Worm (Caenorhabditis elegans) whole organism, L4 larva: ENCODE measurements around the gene vit-4.

Experiments used
- Y75B8A.6 ChIP-seq: fragments of 200-800 bp; sonication (Bioruptor generic); IDR thresholded peaks from 2 replicates; pipeline ENCODE4 v1.3.6; 2022; ENCODE audit warnings: missing genetic modification reagents, missing genetic modification characterization, missing compliant biosample characterization
- aha-1 ChIP-seq: fragments of 150-350 bp; peaks from one replicate; lab custom pipeline; 2014; ENCODE audit warnings: missing biosample characterization, missing genetic modification characterization
- ceh-28 ChIP-seq: fragments of 150-350 bp; optimal IDR thresholded peaks from 2 replicates; lab custom pipeline; 2014; ENCODE audit warnings: missing biosample characterization, missing genetic modification reagents, missing genetic modification characterization
- ceh-62 ChIP-seq: sonication (generic microtip); optimal IDR thresholded peaks from 2 replicates; lab custom pipeline; 2017; ENCODE audit warnings: missing biosample characterization, missing genetic modification characterization
- daf-16 ChIP-seq, 3 experiments: sonication (generic microtip); optimal IDR thresholded peaks; 2 replicates each; lab custom pipeline; 2016 to 2017; ENCODE audit warnings: missing genetic modification characterization in 3 of 3, missing genetic modification reagents in 3 of 3, mild to moderate bottlenecking in 2 of 3, missing compliant biosample characterization in 2 of 3, missing biosample characterization in 1 of 3, moderate library complexity in 1 of 3
- daf-19 ChIP-seq: fragments of 200-800 bp; sonication (Bioruptor generic); conservative IDR thresholded peaks from 2 replicates; pipeline ENCODE4 v1.3.6; 2022; ENCODE audit warnings: missing genetic modification characterization, missing compliant biosample characterization
- daf-8 ChIP-seq: fragments of 200-800 bp; sonication (Bioruptor generic); IDR thresholded peaks from 2 replicates; pipeline ENCODE4 v1.3.6; 2022; ENCODE audit warnings: missing genetic modification characterization, missing compliant biosample characterization
- dmd-6 ChIP-seq: fragments of 200-800 bp; sonication (Bioruptor generic); IDR thresholded peaks from 2 replicates; pipeline ENCODE4 v1.3.6; 2022; ENCODE audit warnings: missing genetic modification reagents, missing genetic modification characterization, missing compliant biosample characterization
- dpl-1 ChIP-seq: fragments of 150-350 bp; optimal IDR thresholded peaks from 2 replicates; lab custom pipeline; 2014; ENCODE audit warnings: missing biosample characterization, missing genetic modification reagents, missing genetic modification characterization
- duxl-1 ChIP-seq: sonication (generic microtip); optimal IDR thresholded peaks from 2 replicates; lab custom pipeline; 2016; ENCODE audit warnings: mild to moderate bottlenecking, missing genetic modification characterization, moderate library complexity, missing compliant biosample characterization; ENCODE audit not compliant: poor library complexity
- dve-1 ChIP-seq: sonication (generic microtip); optimal IDR thresholded peaks from 2 replicates; lab custom pipeline; 2017; ENCODE audit warnings: antibody characterized with exemption, mild to moderate bottlenecking, missing genetic modification characterization, missing compliant biosample characterization; ENCODE audit not compliant: insufficient read depth
- fkh-10 ChIP-seq: fragments of 150-350 bp; optimal IDR thresholded peaks from 2 replicates; lab custom pipeline; 2014; ENCODE audit warnings: missing biosample characterization, missing genetic modification reagents, missing genetic modification characterization
- hlh-11 ChIP-seq: fragments of 200-800 bp; sonication (Bioruptor generic); optimal IDR thresholded peaks from 2 replicates; lab custom pipeline; 2018; ENCODE audit warnings: mild to moderate bottlenecking, missing genetic modification characterization, missing compliant biosample characterization
- hlh-30 ChIP-seq: sonication (generic microtip); optimal IDR thresholded peaks from 2 replicates; lab custom pipeline; 2017; ENCODE audit warnings: antibody characterized with exemption, mild to moderate bottlenecking, missing genetic modification characterization, missing compliant biosample characterization; ENCODE audit not compliant: insufficient read depth
- lin-13 ChIP-seq: fragments of 150-350 bp; optimal IDR thresholded peaks from 2 replicates; lab custom pipeline; 2014; ENCODE audit warnings: missing biosample characterization, missing genetic modification reagents, missing genetic modification characterization
- lin-39 ChIP-seq: fragments of 150-350 bp; optimal IDR thresholded peaks from 2 replicates; lab custom pipeline; 2014; ENCODE audit warnings: missing biosample characterization, missing genetic modification reagents, missing genetic modification characterization
- madf-5 ChIP-seq, 2 experiments: fragments of 200-800 bp; sonication (Bioruptor generic); IDR thresholded peaks; 2 replicates each; pipeline ENCODE4 v1.3.6; 2022; ENCODE audit warnings: missing compliant biosample characterization in 2 of 2, missing genetic modification characterization in 2 of 2
- mep-1 ChIP-seq: fragments of 150-350 bp; sonication (generic microtip); optimal IDR thresholded peaks from 3 replicates; lab custom pipeline; 2014; ENCODE audit warnings: missing biosample characterization, missing genetic modification characterization
- mes-2 ChIP-seq: sonication (generic microtip); optimal IDR thresholded peaks from 2 replicates; lab custom pipeline; 2016; ENCODE audit warnings: missing genotype, mild to moderate bottlenecking, missing genetic modification characterization, missing compliant biosample characterization; ENCODE audit not compliant: poor library complexity, severe bottlenecking
- nhr-237 ChIP-seq: sonication (generic microtip); optimal IDR thresholded peaks from 2 replicates; lab custom pipeline; 2017; ENCODE audit warnings: missing biosample characterization, missing genetic modification characterization
- nhr-28 ChIP-seq: fragments of 150-350 bp; optimal IDR thresholded peaks from 2 replicates; lab custom pipeline; 2014; ENCODE audit warnings: missing biosample characterization, missing genetic modification characterization
- nhr-48 ChIP-seq: sonication (generic microtip); optimal IDR thresholded peaks from 2 replicates; lab custom pipeline; 2016; ENCODE audit warnings: mild to moderate bottlenecking, missing genetic modification characterization, missing compliant biosample characterization
- nhr-6 ChIP-seq: fragments of 150-350 bp; optimal IDR thresholded peaks from 2 replicates; lab custom pipeline; 2014; ENCODE audit warnings: missing biosample characterization, missing genetic modification characterization
- nhr-77 ChIP-seq: fragments of 150-350 bp; optimal IDR thresholded peaks from 2 replicates; lab custom pipeline; 2014; ENCODE audit warnings: missing biosample characterization, missing genetic modification characterization
- pha-4 ChIP-seq, 2 experiments: fragments of 150-350 bp in 1 of 2; fragments of 200-800 bp in 1 of 2; sonication (Bioruptor generic) in 1 of 2; IDR thresholded peaks in 1 of 2; optimal IDR thresholded peaks in 1 of 2; 2 replicates each; pipeline versions ENCODE4 v1.3.6 to Lab custom; 2014 to 2022; ENCODE audit warnings: missing genetic modification characterization in 2 of 2, missing genetic modification reagents in 2 of 2, missing biosample characterization in 1 of 2, missing compliant biosample characterization in 1 of 2
- php-3 ChIP-seq: fragments of 200-800 bp; sonication (Bioruptor generic); IDR thresholded peaks from 2 replicates; pipeline ENCODE4 v1.3.6; 2022; ENCODE audit warnings: missing genetic modification reagents, missing genetic modification characterization, missing compliant biosample characterization
- pqm-1 ChIP-seq: sonication (generic microtip); optimal IDR thresholded peaks from 2 replicates; lab custom pipeline; 2017; ENCODE audit warnings: missing biosample characterization, missing genetic modification characterization
- set-16 ChIP-seq: fragments of 200-800 bp; sonication (Bioruptor generic); IDR thresholded peaks from 2 replicates; pipeline ENCODE4 v1.3.6; 2022; ENCODE audit warnings: missing genetic modification reagents, missing genetic modification characterization, missing compliant biosample characterization
- tra-1 ChIP-seq: fragments of 200-800 bp; sonication (Bioruptor generic); IDR thresholded peaks from 2 replicates; pipeline ENCODE4 v1.3.6; 2022; ENCODE audit warnings: missing genetic modification reagents, missing genetic modification characterization, missing compliant biosample characterization
- vab-7 ChIP-seq: fragments of 200-800 bp; sonication (Bioruptor generic); IDR thresholded peaks from 2 replicates; pipeline ENCODE4 v1.3.6; 2022; ENCODE audit warnings: missing genetic modification reagents, missing genetic modification characterization, missing compliant biosample characterization
- zfp-2 ChIP-seq: sonication (generic microtip); optimal IDR thresholded peaks from 2 replicates; lab custom pipeline; 2016; ENCODE audit warnings: mild to moderate bottlenecking, missing genetic modification characterization, missing compliant biosample characterization
- zfp-3 ChIP-seq: fragments of 200-800 bp; sonication (Bioruptor generic); conservative IDR thresholded peaks from 2 replicates; pipeline ENCODE4 v1.3.6; 2022; ENCODE audit warnings: missing genetic modification reagents, missing genetic modification characterization, missing compliant biosample characterization

The vit-4 gene

DNA sequence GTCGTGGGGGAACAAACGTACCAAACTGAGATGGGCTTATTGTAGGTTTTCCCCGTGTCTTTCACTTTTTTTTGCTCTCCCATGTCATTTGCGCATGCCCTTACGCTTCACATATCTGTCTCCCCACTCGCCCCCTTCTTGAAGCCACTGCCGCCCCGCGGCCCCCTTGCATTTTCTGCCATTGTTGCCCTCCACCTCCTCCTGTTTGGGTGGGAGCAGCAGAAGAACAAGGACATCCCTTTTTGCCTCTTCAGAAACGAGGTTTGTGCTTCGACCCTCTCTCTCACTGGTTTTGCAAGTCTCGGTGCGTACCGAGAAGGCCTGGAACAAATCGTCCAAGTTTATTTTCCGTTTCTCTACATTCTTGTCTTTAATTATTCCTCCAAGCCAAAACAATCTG is 9.6 kb downstream of the vit-4 start:
- TF ChIP-seq lin-39 (tag; lab: Kevin White, UChicago) (no peak), mep-1 (tag; lab: Kevin White, UChicago) (no peak), set-16 (GFP tag; lab: Robert Waterston, UW) (peak; percentile 64), aha-1 (tag; lab: Kevin White, UChicago) (no peak), nhr-237 (no peak)

DNA sequence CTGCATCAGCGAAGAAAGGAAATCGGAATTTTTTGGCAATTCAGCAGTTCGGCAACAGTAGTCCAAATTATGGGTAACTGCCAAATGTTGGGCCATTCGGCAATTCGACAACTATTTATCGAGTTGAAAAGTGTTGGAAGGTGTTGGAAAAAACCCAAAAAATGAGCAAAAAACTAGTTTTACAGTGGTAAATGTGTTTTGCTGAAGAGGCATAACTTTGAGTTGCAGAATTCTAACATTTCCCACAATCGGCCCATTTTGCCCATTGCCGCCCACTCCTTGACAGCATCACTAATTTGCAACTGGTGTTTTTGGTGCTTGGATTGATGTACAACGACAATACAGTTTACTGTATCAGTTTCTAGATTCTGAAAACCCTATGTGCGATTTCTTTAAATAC is 10.1 kb downstream of the vit-4 start:
- no peak for TF ChIP-seq daf-8
- TF ChIP-seq aha-1 (tag; lab: Kevin White, UChicago), result peak; percentile 85

DNA sequence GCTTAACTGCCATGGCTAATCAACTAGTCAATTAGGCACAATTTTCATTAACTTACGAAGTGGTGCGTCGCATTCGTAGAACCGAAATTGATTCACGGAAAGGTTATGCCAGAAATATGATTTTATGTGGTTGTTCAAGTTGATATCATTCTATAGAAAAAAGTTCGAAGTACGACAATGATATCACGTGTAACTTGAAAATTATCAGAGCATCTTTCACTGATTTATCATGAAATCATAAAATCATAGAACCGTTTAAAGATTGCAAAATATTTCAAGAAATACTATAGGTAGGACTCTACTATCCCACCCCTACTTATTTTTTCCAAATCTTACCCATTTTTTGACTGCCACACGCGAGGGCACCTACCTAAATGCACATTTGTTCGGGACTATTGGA is 10.8 kb downstream of the vit-4 start:
- TF ChIP-seq dmd-6 (GFP tag; lab: Robert Waterston, UW), result peak; percentile 47; the same call in 1 of the 2 replicates
- TF ChIP-seq ceh-28, result no peak
- TF ChIP-seq mep-1 (tag; lab: Kevin White, UChicago), result peak; percentile 1
- TF ChIP-seq ceh-62 (tag; lab: Kevin White, UChicago), result no peak
- peak; percentile 6 for TF ChIP-seq hlh-11 (tag; lab: Kevin White, UChicago)
- TF ChIP-seq vab-7 (GFP tag; lab: Robert Waterston, UW), result no peak
- no peak for TF ChIP-seq daf-16 (GFP tag; optimal IDR thresholded peaks at IDR 0.05; lab: Kevin White, UChicago)
- TF ChIP-seq daf-16 (tag; optimal IDR thresholded peaks at IDR 0.05; lab: Kevin White, UChicago), result peak; percentile 31
- TF ChIP-seq php-3, result 0 out of 2 replicates have a peak, but pooled peaks have one; percentile 37
- no peak for TF ChIP-seq nhr-237
- peak; percentile 30 for TF ChIP-seq pqm-1 (tag; lab: Kevin White, UChicago)
- peak; percentile 41 for TF ChIP-seq dve-1 (tag; lab: Kevin White, UChicago)
- TF ChIP-seq aha-1 (tag; lab: Kevin White, UChicago), result peak; percentile 16

DNA sequence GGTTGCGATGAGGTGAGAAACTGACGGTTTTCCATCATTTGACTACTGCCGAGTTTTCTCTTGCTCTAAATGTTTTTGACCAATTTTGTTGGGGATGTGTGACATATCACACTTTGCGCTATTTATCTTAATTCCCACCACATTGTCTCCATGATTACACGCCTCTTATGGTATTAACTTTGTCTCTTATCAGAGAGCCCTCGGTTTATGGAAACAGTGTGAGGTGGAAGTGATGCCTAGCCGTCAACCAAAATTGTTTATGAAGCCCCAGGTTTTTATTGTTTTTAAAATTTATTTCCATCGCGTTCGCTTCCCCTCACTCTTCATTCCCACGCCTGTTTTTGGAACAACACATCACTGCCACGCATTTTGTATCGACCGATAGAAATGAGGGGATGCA is 12.6 kb downstream of the vit-4 start:
- TF ChIP-seq mes-2 (tag; lab: Kevin White, UChicago) (peak; percentile 31), hlh-11 (tag; lab: Kevin White, UChicago) (peak; percentile 33), nhr-6 (tag; lab: Kevin White, UChicago) (no peak), hlh-30 (tag; lab: Kevin White, UChicago) (peak; percentile 5), nhr-77 (no peak), dmd-6 (GFP tag; lab: Robert Waterston, UW) (peak; percentile 30; the same call in 1 of the 2 replicates), daf-16 (GFP tag; optimal IDR thresholded peaks at IDR 0.05; lab: Kevin White, UChicago) (no peak), daf-16 (tag; optimal IDR thresholded peaks at IDR 0.05; lab: Kevin White, UChicago) (peak; percentile 88), dve-1 (tag; lab: Kevin White, UChicago) (peak; percentile 11), pha-4 (GFP tag; IDR thresholded peaks at IDR 0.05; lab: Robert Waterston, UW) (0 out of 2 replicates have a peak, but pooled peaks have one; percentile 40), pha-4 (tag; optimal IDR thresholded peaks at IDR 0.05; lab: Kevin White, UChicago) (no peak), madf-5 (GFP tag; IDR thresholded peaks at IDR 0.05; lab: Robert Waterston, UW) (no peak), tra-1 (GFP tag; lab: Robert Waterston, UW) (peak; percentile 71), daf-19 (GFP tag; lab: Robert Waterston, UW) (no peak), nhr-28 (tag; lab: Kevin White, UChicago) (no peak)

DNA sequence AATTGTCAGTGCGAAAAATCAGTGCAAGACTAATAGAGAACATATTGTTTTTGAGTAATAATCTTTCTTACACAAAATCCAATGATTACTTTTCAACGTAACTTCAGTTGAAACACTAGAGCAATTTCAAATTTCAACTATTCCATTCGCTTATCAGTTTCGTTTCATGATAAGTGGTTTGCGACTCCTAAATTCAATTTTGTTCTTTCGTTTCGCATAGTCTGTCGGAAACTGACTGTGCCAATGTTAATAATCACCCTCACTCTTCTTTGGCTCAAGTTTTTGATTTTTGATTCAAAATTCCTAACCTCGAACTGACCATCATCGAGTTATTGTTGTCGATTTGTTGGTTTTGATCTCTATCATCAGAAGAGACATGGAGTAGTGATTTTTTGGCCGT is 15.0 kb downstream of the vit-4 start:
- TF ChIP-seq lin-13 (GFP tag; lab: Kevin White, UChicago) (no peak), zfp-3 (no peak), dpl-1 (GFP tag; lab: Kevin White, UChicago) (no peak), nhr-48 (tag; lab: Kevin White, UChicago) (no peak), nhr-28 (tag; lab: Kevin White, UChicago) (peak; percentile 51), fkh-10 (GFP tag; lab: Kevin White, UChicago) (no peak), zfp-2 (tag; lab: Kevin White, UChicago) (no peak), Y75B8A.6 (GFP tag; lab: Robert Waterston, UW) (no peak), dmd-6 (GFP tag; lab: Robert Waterston, UW) (peak; percentile 42; the same call in 1 of the 2 replicates), daf-16 (GFP tag; optimal IDR thresholded peaks at IDR 0.05; lab: Kevin White, UChicago) (no peak), daf-16 (tag; optimal IDR thresholded peaks at IDR 0.05; lab: Kevin White, UChicago) (peak; percentile 36), pqm-1 (tag; lab: Kevin White, UChicago) (peak; percentile 89), duxl-1 (tag; lab: Kevin White, UChicago) (no peak), dve-1 (tag; lab: Kevin White, UChicago) (peak; percentile 13)
